Worm (Caenorhabditis elegans) whole organism, L1 larva: ENCODE data around the gene F44E7.5.

Experiments
- C16A3.4 ChIP-seq: fragments of 150-350 bp; optimal IDR thresholded peaks from 2 replicates; lab custom pipeline; 2014; ENCODE audit warnings: missing biosample characterization, missing genetic modification characterization
- C34B4.2 ChIP-seq: sonication (generic microtip); optimal IDR thresholded peaks from 2 replicates; lab custom pipeline; 2017; ENCODE audit warnings: mild to moderate bottlenecking, missing genetic modification characterization, missing compliant biosample characterization
- Y116A8C.19 ChIP-seq: sonication (generic microtip); optimal IDR thresholded peaks from 2 replicates; lab custom pipeline; 2016; ENCODE audit warnings: missing compliant biosample characterization, missing genetic modification characterization, borderline replicate concordance
- aha-1 ChIP-seq: fragments of 150-350 bp; optimal IDR thresholded peaks from 2 replicates; lab custom pipeline; 2014; ENCODE audit warnings: missing biosample characterization, missing genetic modification characterization
- alr-1 ChIP-seq: fragments of 200-800 bp; sonication (Bioruptor generic); optimal IDR thresholded peaks from 2 replicates; lab custom pipeline; 2018; ENCODE audit warnings: borderline replicate concordance, mild to moderate bottlenecking, missing genetic modification characterization, missing compliant biosample characterization
- ama-1 ChIP-seq: fragments of 150-350 bp; optimal IDR thresholded peaks from 2 replicates; lab custom pipeline; 2014
- blmp-1 ChIP-seq: fragments of 150-350 bp; optimal IDR thresholded peaks from 2 replicates; lab custom pipeline; 2014; ENCODE audit warnings: missing biosample characterization, missing genetic modification characterization
- ceh-82 ChIP-seq, 3 experiments: fragments of 150-350 bp in 1 of 3; sonication (generic microtip) in 2 of 3; optimal IDR thresholded peaks; 2 replicates each; lab custom pipeline; 2014 to 2017; ENCODE audit warnings: missing biosample characterization in 3 of 3, missing genetic modification characterization in 3 of 3
- ceh-88 ChIP-seq: fragments of 200-800 bp; sonication (Bioruptor generic); IDR thresholded peaks from 2 replicates; pipeline ENCODE4 v1.3.6; 2022; ENCODE audit warnings: missing genetic modification characterization, missing compliant biosample characterization
- ceh-90 ChIP-seq: sonication (generic microtip); optimal IDR thresholded peaks from 2 replicates; lab custom pipeline; 2016; ENCODE audit warnings: missing genetic modification characterization, missing compliant biosample characterization
- ces-1 ChIP-seq: fragments of 150-350 bp; optimal IDR thresholded peaks from 2 replicates; lab custom pipeline; 2014; ENCODE audit warnings: missing biosample characterization, missing genetic modification reagents, missing genetic modification characterization
- dpl-1 ChIP-seq, 3 experiments: fragments of 150-350 bp in 2 of 3; sonication (generic microtip) in 1 of 3; optimal IDR thresholded peaks; 2 replicates each; lab custom pipeline; 2014 to 2017; ENCODE audit warnings: missing biosample characterization in 3 of 3, missing genetic modification characterization in 3 of 3, missing genetic modification reagents in 3 of 3
- dsc-1 ChIP-seq: sonication (generic microtip); optimal IDR thresholded peaks from 2 replicates; lab custom pipeline; 2016; ENCODE audit warnings: mild to moderate bottlenecking, missing genetic modification characterization, missing compliant biosample characterization
- efl-1 ChIP-seq, 4 experiments: fragments of 150-350 bp; optimal IDR thresholded peaks in 3 of 4; peaks in 1 of 4; 1 replicate in 1 of 4; 2 replicates in 3 of 4; lab custom pipeline; 2014; ENCODE audit warnings: missing biosample characterization in 2 of 4, missing genetic modification characterization in 2 of 4, missing genetic modification reagents in 2 of 4
- efl-3 ChIP-seq: fragments of 200-800 bp; sonication (Bioruptor generic); optimal IDR thresholded peaks from 2 replicates; lab custom pipeline; 2018; ENCODE audit warnings: mild to moderate bottlenecking, missing genetic modification characterization, missing compliant biosample characterization
- egl-13 ChIP-seq: sonication (generic microtip); optimal IDR thresholded peaks from 2 replicates; lab custom pipeline; 2016; ENCODE audit warnings: missing genotype, missing genetic modification reagents, missing genetic modification characterization, missing compliant biosample characterization
- egl-27 ChIP-seq, 2 experiments: fragments of 150-350 bp in 1 of 2; sonication (generic microtip); optimal IDR thresholded peaks; 3 replicates each; lab custom pipeline; 2017 to 2018; ENCODE audit warnings: missing biosample characterization in 2 of 2, missing genetic modification characterization in 2 of 2, missing genetic modification reagents in 2 of 2
- ets-5 ChIP-seq: fragments of 200-800 bp; sonication (Bioruptor generic); IDR thresholded peaks from 2 replicates; pipeline ENCODE4 v1.3.6; 2022; ENCODE audit warnings: missing genetic modification characterization, missing compliant biosample characterization
- fkh-10 ChIP-seq: sonication (generic microtip); optimal IDR thresholded peaks from 2 replicates; lab custom pipeline; 2017; ENCODE audit warnings: missing biosample characterization, missing genetic modification reagents, missing genetic modification characterization
- grh-1 ChIP-seq: fragments of 200-800 bp; sonication (Bioruptor generic); IDR thresholded peaks from 2 replicates; pipeline ENCODE4 v1.3.6; 2022; ENCODE audit warnings: missing genetic modification reagents, missing genetic modification characterization, missing compliant biosample characterization
- hpl-2 ChIP-seq: fragments of 150-350 bp; optimal IDR thresholded peaks from 2 replicates; lab custom pipeline; 2014; ENCODE audit warnings: missing biosample characterization, missing genetic modification reagents, missing genetic modification characterization
- irx-1 ChIP-seq: sonication (generic microtip); optimal IDR thresholded peaks from 2 replicates; lab custom pipeline; 2016; ENCODE audit warnings: missing genetic modification characterization, missing compliant biosample characterization
- lin-14 ChIP-seq: fragments of 200-800 bp; sonication (Bioruptor generic); optimal IDR thresholded peaks from 2 replicates; lab custom pipeline; 2018; ENCODE audit warnings: mild to moderate bottlenecking, missing genetic modification characterization, moderate library complexity, missing compliant biosample characterization
- lin-15B ChIP-seq: fragments of 150-350 bp; sonication (generic microtip); optimal IDR thresholded peaks from 3 replicates; lab custom pipeline; 2014; ENCODE audit warnings: missing biosample characterization, missing genetic modification characterization
- lin-35 ChIP-seq, 2 experiments: fragments of 150-350 bp; optimal IDR thresholded peaks; 2 replicates each; lab custom pipeline; 2014; ENCODE audit warnings: missing biosample characterization in 2 of 2, missing genetic modification characterization in 2 of 2, missing genetic modification reagents in 2 of 2
- lsy-2 ChIP-seq, 2 experiments: fragments of 150-350 bp; optimal IDR thresholded peaks; 2 replicates each; lab custom pipeline; 2014; ENCODE audit warnings: missing biosample characterization in 2 of 2, missing genetic modification characterization in 2 of 2
- mab-9 ChIP-seq: fragments of 200-800 bp; sonication (Bioruptor generic); IDR thresholded peaks from 2 replicates; pipeline ENCODE4 v1.3.6; 2022; ENCODE audit warnings: missing genetic modification reagents, missing genetic modification characterization, missing compliant biosample characterization
- mep-1 ChIP-seq: fragments of 150-350 bp; optimal IDR thresholded peaks from 2 replicates; lab custom pipeline; 2014; ENCODE audit warnings: missing biosample characterization, missing genetic modification characterization
- nhr-11 ChIP-seq: fragments of 150-350 bp; optimal IDR thresholded peaks from 2 replicates; lab custom pipeline; 2014; ENCODE audit warnings: missing biosample characterization, missing genetic modification characterization
- nhr-12 ChIP-seq: sonication (generic microtip); optimal IDR thresholded peaks from 2 replicates; lab custom pipeline; 2017; ENCODE audit warnings: missing biosample characterization, missing genetic modification characterization
- nhr-19 ChIP-seq: fragments of 200-800 bp; sonication (Bioruptor generic); conservative IDR thresholded peaks from 2 replicates; pipeline ENCODE4 v1.3.6; 2022; ENCODE audit warnings: missing genetic modification characterization, missing compliant biosample characterization
- nhr-20 ChIP-seq: sonication (generic microtip); optimal IDR thresholded peaks from 2 replicates; lab custom pipeline; 2016; ENCODE audit warnings: mild to moderate bottlenecking, missing genetic modification characterization, missing compliant biosample characterization
- nhr-47 ChIP-seq: sonication (generic microtip); optimal IDR thresholded peaks from 2 replicates; lab custom pipeline; 2016; ENCODE audit warnings: mild to moderate bottlenecking, missing genetic modification characterization, moderate library complexity, missing compliant biosample characterization
- nhr-76 ChIP-seq: sonication (generic microtip); optimal IDR thresholded peaks from 2 replicates; lab custom pipeline; 2017; ENCODE audit warnings: missing biosample characterization, missing genetic modification characterization
- nhr-84 ChIP-seq: sonication (generic microtip); optimal IDR thresholded peaks from 2 replicates; lab custom pipeline; 2017; ENCODE audit warnings: missing biosample characterization, missing genetic modification characterization
- nhr-85 ChIP-seq: sonication (generic microtip); peaks from one replicate; lab custom pipeline; 2016; ENCODE audit warnings: missing genetic modification characterization, inconsistent platforms, missing compliant biosample characterization
- pax-3 ChIP-seq: fragments of 200-800 bp; sonication (Bioruptor generic); optimal IDR thresholded peaks from 2 replicates; lab custom pipeline; 2018; ENCODE audit warnings: mild to moderate bottlenecking, missing genetic modification characterization, moderate library complexity, missing compliant biosample characterization
- pqm-1 ChIP-seq: sonication (generic microtip); optimal IDR thresholded peaks from 3 replicates; lab custom pipeline; 2017; ENCODE audit warnings: missing biosample characterization, missing genetic modification characterization
- rnt-1 ChIP-seq: sonication (generic microtip); optimal IDR thresholded peaks from 2 replicates; lab custom pipeline; 2016; ENCODE audit warnings: mild to moderate bottlenecking, missing genetic modification characterization, moderate library complexity, missing compliant biosample characterization
- skn-1 ChIP-seq: fragments of 150-350 bp; optimal IDR thresholded peaks from 2 replicates; lab custom pipeline; 2014; ENCODE audit warnings: missing biosample characterization, missing genetic modification characterization
- snu-23 ChIP-seq: sonication (generic microtip); optimal IDR thresholded peaks from 2 replicates; lab custom pipeline; 2016; ENCODE audit warnings: missing genetic modification characterization, missing compliant biosample characterization
- sox-4 ChIP-seq: sonication (generic microtip); optimal IDR thresholded peaks from 2 replicates; lab custom pipeline; 2016; ENCODE audit warnings: missing genetic modification characterization, missing compliant biosample characterization
- sptf-1 ChIP-seq: fragments of 150-350 bp; optimal IDR thresholded peaks from 2 replicates; lab custom pipeline; 2014; ENCODE audit warnings: missing biosample characterization, missing genetic modification characterization
- sup-37 ChIP-seq: fragments of 200-800 bp; sonication (Bioruptor generic); optimal IDR thresholded peaks from 2 replicates; lab custom pipeline; 2018; ENCODE audit warnings: mild to moderate bottlenecking, missing genetic modification characterization, missing compliant biosample characterization
- swsn-7 ChIP-seq: sonication (generic microtip); optimal IDR thresholded peaks from 2 replicates; lab custom pipeline; 2016; ENCODE audit warnings: missing genetic modification characterization, missing compliant biosample characterization
- tbx-2 ChIP-seq: sonication (generic microtip); optimal IDR thresholded peaks from 2 replicates; lab custom pipeline; 2016; ENCODE audit warnings: missing genetic modification characterization, missing compliant biosample characterization
- tlp-1 ChIP-seq: fragments of 150-350 bp; optimal IDR thresholded peaks from 2 replicates; lab custom pipeline; 2014; ENCODE audit warnings: missing biosample characterization, missing genetic modification characterization
- unc-130 ChIP-seq: fragments of 150-350 bp; optimal IDR thresholded peaks from 2 replicates; lab custom pipeline; 2017; ENCODE audit warnings: missing biosample characterization, missing genetic modification characterization, inconsistent platforms
- unc-30 ChIP-seq: sonication (generic microtip); optimal IDR thresholded peaks from 2 replicates; lab custom pipeline; 2017; ENCODE audit warnings: missing biosample characterization, missing genetic modification characterization
- unc-62 ChIP-seq: fragments of 150-350 bp; optimal IDR thresholded peaks from 2 replicates; lab custom pipeline; 2014; ENCODE audit warnings: missing biosample characterization, missing genetic modification reagents, missing genetic modification characterization
- unc-86 ChIP-seq: sonication (generic microtip); optimal IDR thresholded peaks from 2 replicates; lab custom pipeline; 2016; ENCODE audit warnings: missing genetic modification characterization, missing compliant biosample characterization
- vab-15 ChIP-seq: sonication (generic microtip); optimal IDR thresholded peaks from 2 replicates; lab custom pipeline; 2017; ENCODE audit warnings: missing genotype, mild to moderate bottlenecking, missing genetic modification characterization, missing compliant biosample characterization
- zip-4 ChIP-seq: fragments of 200-800 bp; sonication (Bioruptor generic); optimal IDR thresholded peaks from 2 replicates; lab custom pipeline; 2018; ENCODE audit warnings: mild to moderate bottlenecking, missing genetic modification characterization, moderate library complexity, missing compliant biosample characterization
- ztf-11 ChIP-seq, 2 experiments: sonication (generic microtip); optimal IDR thresholded peaks; 2 replicates each; lab custom pipeline; 2016 to 2017; ENCODE audit warnings: missing genetic modification characterization in 2 of 2, missing biosample characterization in 1 of 2, missing compliant biosample characterization in 1 of 2

The F44E7.5 gene

DNA sequence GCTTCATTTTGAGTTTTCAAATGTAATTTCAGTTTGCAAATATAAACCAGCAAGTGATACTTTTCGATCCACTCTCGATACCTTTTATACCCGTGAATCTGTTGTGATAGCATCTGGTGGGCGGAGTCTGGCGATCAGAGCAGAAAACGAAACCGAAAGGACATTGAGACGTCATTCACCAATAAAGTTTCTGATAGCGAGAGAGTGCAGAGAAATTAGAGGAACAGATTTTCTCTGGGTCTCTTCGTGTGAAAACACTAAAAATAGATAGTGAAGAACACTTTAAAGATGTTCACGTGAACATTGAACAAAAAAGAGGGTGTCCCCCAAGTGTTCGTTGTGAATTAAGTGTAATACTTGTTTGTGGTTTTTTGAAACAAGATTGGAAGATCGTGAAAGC lies 16.9 kb downstream of the F44E7.5 start, which contains the start of gene pgph-3:
Gene pgph-3 (minus strand): TSS at position 60 of the 400 bp plus-strand sequence.
- TF ChIP-seq dsc-1 (tag; lab: Kevin White, UChicago): no peak
- TF ChIP-seq C34B4.2: no peak
- TF ChIP-seq C16A3.4 (tag; lab: Kevin White, UChicago): no peak
- no peak for TF ChIP-seq ceh-90
- no peak for TF ChIP-seq tlp-1 (tag; lab: Kevin White, UChicago)
- no peak for TF ChIP-seq nhr-47 (tag; lab: Kevin White, UChicago)
- TF ChIP-seq nhr-85 (tag; lab: Kevin White, UChicago): peak; percentile 82
- TF ChIP-seq sup-37: no peak
- no peak for TF ChIP-seq lsy-2 (tag; optimal IDR thresholded peaks at IDR 0.05; lab: Kevin White, UChicago)
- TF ChIP-seq mab-9 (GFP tag; lab: Robert Waterston, UW): no peak
- TF ChIP-seq efl-1 (optimal IDR thresholded peaks at IDR 0.05; lab: Kevin White, UChicago): peak; percentile 17 to 27
- no peak for TF ChIP-seq efl-1 (GFP tag; optimal IDR thresholded peaks at IDR 0.05 in 1 of 2; lab: Kevin White, UChicago)
- peak; percentile 40 for TF ChIP-seq rnt-1 (tag; lab: Kevin White, UChicago)
- no peak for TF ChIP-seq ceh-88 (GFP tag; lab: Robert Waterston, UW)
- TF ChIP-seq unc-62: no peak
- TF ChIP-seq zip-4 (GFP tag; lab: Kevin White, UChicago): no peak
- no peak for TF ChIP-seq fkh-10 (GFP tag; lab: Kevin White, UChicago)
- peak; percentile 51 for TF ChIP-seq nhr-19
- no peak for TF ChIP-seq unc-30 (tag; lab: Kevin White, UChicago)
- TF ChIP-seq ces-1: no peak
- TF ChIP-seq vab-15 (tag; lab: Kevin White, UChicago): no peak
- peak in 1 of 2 experiments; percentile 9 for TF ChIP-seq lin-35 (GFP tag; optimal IDR thresholded peaks at IDR 0.05; lab: Kevin White, UChicago)
- no peak for TF ChIP-seq grh-1
- TF ChIP-seq ceh-82 (tag; optimal IDR thresholded peaks at IDR 0.05; lab: Kevin White, UChicago): no peak
- TF ChIP-seq aha-1: no peak
- TF ChIP-seq nhr-84: no peak
- no peak for TF ChIP-seq hpl-2 (GFP tag; lab: Kevin White, UChicago)
- TF ChIP-seq nhr-11 (tag; lab: Kevin White, UChicago): no peak
- no peak for TF ChIP-seq efl-3 (GFP tag; lab: Kevin White, UChicago)
- no peak for TF ChIP-seq nhr-76 (tag; lab: Kevin White, UChicago)
- peak; percentile 49 for TF ChIP-seq nhr-20
- TF ChIP-seq blmp-1 (tag; lab: Kevin White, UChicago): peak; percentile 59
- no peak for TF ChIP-seq egl-27 (tag; optimal IDR thresholded peaks at IDR 0.05; lab: Kevin White, UChicago)
- no peak for TF ChIP-seq ama-1 (lab: Kevin White, UChicago)
- TF ChIP-seq skn-1 (tag; lab: Kevin White, UChicago): no peak
- no peak for TF ChIP-seq dpl-1 (GFP tag; optimal IDR thresholded peaks at IDR 0.05; lab: Kevin White, UChicago)
- no peak for TF ChIP-seq nhr-12 (tag; lab: Kevin White, UChicago)
- no peak for TF ChIP-seq pax-3 (tag; lab: Kevin White, UChicago)
- TF ChIP-seq ztf-11 (tag; optimal IDR thresholded peaks at IDR 0.05; lab: Kevin White, UChicago): no peak
- no peak for TF ChIP-seq pqm-1 (tag; lab: Kevin White, UChicago)
- TF ChIP-seq tbx-2 (tag; lab: Kevin White, UChicago): no peak
- TF ChIP-seq egl-13 (tag; lab: Kevin White, UChicago): no peak
- no peak for TF ChIP-seq sptf-1 (tag; lab: Kevin White, UChicago)
- TF ChIP-seq irx-1: no peak
- TF ChIP-seq ets-5 (GFP tag; lab: Robert Waterston, UW): no peak
- TF ChIP-seq snu-23 (GFP tag; lab: Kevin White, UChicago): no peak
- no peak for TF ChIP-seq alr-1 (tag; lab: Kevin White, UChicago)
- no peak for TF ChIP-seq lin-15B (tag; lab: Kevin White, UChicago)
- peak; percentile 81 for TF ChIP-seq lin-14
- TF ChIP-seq mep-1 (tag; lab: Kevin White, UChicago): peak; percentile 28
- TF ChIP-seq unc-130 (tag; lab: Kevin White, UChicago): no peak
- no peak for TF ChIP-seq swsn-7 (tag; lab: Kevin White, UChicago)
- TF ChIP-seq Y116A8C.19: no peak
- no peak for TF ChIP-seq unc-86
- no peak for TF ChIP-seq sox-4 (tag; lab: Kevin White, UChicago)
